Fruit fly (Drosophila melanogaster): ENCODE measurements around the gene CG13606.

Gene CG13606

dm6 chr3R:24221334-24222302 is 49.2 kb downstream of the CG13606 start, which contains the start of gene twin (continued):
- peak; percentile 6 for TF ChIP-seq cwo (GFP tag; optimal IDR thresholded peaks at IDR 0.05)
- TF ChIP-seq Poxn (GFP tag; IDR thresholded peaks at IDR 0.05), result 0 out of 2 replicates have a peak, but pooled peaks have one; percentile 22
- TF ChIP-seq CG5953 (GFP tag; IDR thresholded peaks at IDR 0.05), result no peak
- TF ChIP-seq CG8924 (tag; optimal IDR thresholded peaks at IDR 0.05), result peak; percentile 57
- TF ChIP-seq CG31388 (GFP tag; optimal IDR thresholded peaks at IDR 0.05), result no peak
- peak; percentile 22 for TF ChIP-seq CG3995 (GFP tag; optimal IDR thresholded peaks at IDR 0.05)
- TF ChIP-seq PHDP (tag; optimal IDR thresholded peaks at IDR 0.05), result peak; percentile 49
- TF ChIP-seq CG12104 (GFP tag; optimal IDR thresholded peaks at IDR 0.05), result no peak
- peak; percentile 47 for TF ChIP-seq Hmx (GFP tag; optimal IDR thresholded peaks at IDR 0.05)
- TF ChIP-seq unc-4 (GFP tag; IDR thresholded peaks at IDR 0.05; ENCODE audit: partially characterized antibody), result peak; percentile 74
- TF ChIP-seq CG4424 (GFP tag; optimal IDR thresholded peaks at IDR 0.05), result peak; percentile 67
- TF ChIP-seq CG14014 (GFP tag; IDR thresholded peaks at IDR 0.05), result peak; percentile 48; the same call in 1 of the 2 replicates
- TF ChIP-seq cg (GFP tag; optimal IDR thresholded peaks at IDR 0.05), result peak; percentile 91
- peak; percentile 3 for TF ChIP-seq ERR (GFP tag; optimal IDR thresholded peaks at IDR 0.05)
- no peak for TF ChIP-seq CG3407 (GFP tag; optimal IDR thresholded peaks at IDR 0.05)
- TF ChIP-seq Dp (GFP tag; optimal IDR thresholded peaks at IDR 0.05), result peak; percentile 72
- no peak for TF ChIP-seq CG11696 (GFP tag; IDR thresholded peaks at IDR 0.05)
- TF ChIP-seq CG6689 (GFP tag; IDR thresholded peaks at IDR 0.05), result peak; percentile 53
- TF ChIP-seq CG30431 (GFP tag; optimal IDR thresholded peaks at IDR 0.05), result no peak
- no peak for TF ChIP-seq grn (GFP tag; optimal IDR thresholded peaks at IDR 0.05)
- peak; percentile 22 for TF ChIP-seq dm (GFP tag; optimal IDR thresholded peaks at IDR 0.05)
- TF ChIP-seq Meics (GFP tag; optimal IDR thresholded peaks at IDR 0.05), result peak; percentile 51
- TF ChIP-seq CG18476 (GFP tag; optimal IDR thresholded peaks at IDR 0.05), result peak; percentile 46
- TF ChIP-seq p53 (GFP tag; optimal IDR thresholded peaks at IDR 0.05), result peak; percentile 31
- no peak for TF ChIP-seq crol (GFP tag; IDR thresholded peaks at IDR 0.05)
- no peak for TF ChIP-seq CG14965 (GFP tag; optimal IDR thresholded peaks at IDR 0.05; ENCODE audit: borderline replicate concordance)
- TF ChIP-seq CG6854 (GFP tag; optimal IDR thresholded peaks at IDR 0.05), result no peak
- no peak for TF ChIP-seq ATbp (GFP tag; optimal IDR thresholded peaks at IDR 0.05)
- TF ChIP-seq CG11093 (GFP tag; IDR thresholded peaks at IDR 0.05), result no peak
- TF ChIP-seq CG10565 (GFP tag; optimal IDR thresholded peaks at IDR 0.05), result no peak
- no peak for TF ChIP-seq scrt (GFP tag; optimal IDR thresholded peaks at IDR 0.05)
- peak; percentile 55 for TF ChIP-seq stwl (tag; optimal IDR thresholded peaks at IDR 0.05)
- TF ChIP-seq Side (GFP tag; optimal IDR thresholded peaks at IDR 0.05), result peak; percentile 51
- no peak for TF ChIP-seq CG43689 (GFP tag; IDR thresholded peaks at IDR 0.05)
- no peak for TF ChIP-seq chm (GFP tag; IDR thresholded peaks at IDR 0.05)
- no peak for TF ChIP-seq prd (optimal IDR thresholded peaks at IDR 0.05)
- peak; percentile 58 for TF ChIP-seq prd (GFP tag; IDR thresholded peaks at IDR 0.05)
- peak; percentile 11 for TF ChIP-seq CG10209 (GFP tag; optimal IDR thresholded peaks at IDR 0.05)
- TF ChIP-seq Hsf (GFP tag; optimal IDR thresholded peaks at IDR 0.05), result peak; percentile 81
- TF ChIP-seq pho (GFP tag; optimal IDR thresholded peaks at IDR 0.05), result peak; percentile 68
- TF ChIP-seq CG1603 (tag; optimal IDR thresholded peaks at IDR 0.05), result peak; percentile 4
- TF ChIP-seq dimm (GFP tag; IDR thresholded peaks at IDR 0.05), result no peak
- TF ChIP-seq odd (GFP tag; optimal IDR thresholded peaks at IDR 0.05), result no peak
- no peak for TF ChIP-seq CG7357 (GFP tag; IDR thresholded peaks at IDR 0.05)
- TF ChIP-seq Max (GFP tag; optimal IDR thresholded peaks at IDR 0.05), result peak; percentile 47
- no peak for TF ChIP-seq TFAM (GFP tag; optimal IDR thresholded peaks at IDR 0.05)
- TF ChIP-seq gcm (GFP tag; optimal IDR thresholded peaks at IDR 0.05), result no peak
- no peak for TF ChIP-seq bowl (GFP tag; IDR thresholded peaks at IDR 0.05)
- no peak for TF ChIP-seq aop (GFP tag; IDR thresholded peaks at IDR 0.05)

All from whole organism, embryonic.